Worm (Caenorhabditis elegans) whole organism, young adult: ENCODE results near the gene srg-34.

Experiments used
- B0019.2 ChIP-seq: fragments of 200-800 bp; sonication (Bioruptor generic); conservative IDR thresholded peaks from 2 replicates; pipeline ENCODE4 v1.3.6; 2022; ENCODE audit warnings: missing genetic modification reagents, missing genetic modification characterization, missing compliant biosample characterization
- B0336.3 ChIP-seq: fragments of 200-800 bp; sonication (Bioruptor generic); IDR thresholded peaks from 2 replicates; pipeline ENCODE4 v1.3.6; 2022; ENCODE audit warnings: missing genetic modification characterization, missing compliant biosample characterization
- F33H1.4 ChIP-seq: fragments of 200-800 bp; sonication (Bioruptor generic); IDR thresholded peaks from 2 replicates; pipeline ENCODE4 v1.3.6; 2022; ENCODE audit warnings: missing genetic modification reagents, missing genetic modification characterization, missing compliant biosample characterization
- F55B11.4 ChIP-seq: sonication (generic microtip); optimal IDR thresholded peaks from 2 replicates; lab custom pipeline; 2016; ENCODE audit warnings: missing compliant biosample characterization, missing genetic modification characterization, borderline replicate concordance; ENCODE audit not compliant: insufficient read depth
- F57A8.1 ChIP-seq: fragments of 200-800 bp; sonication (Bioruptor generic); optimal IDR thresholded peaks from 2 replicates; lab custom pipeline; 2018; ENCODE audit warnings: mild to moderate bottlenecking, missing genetic modification characterization, moderate library complexity, missing compliant biosample characterization
- K11D2.4 ChIP-seq: fragments of 200-800 bp; sonication (Bioruptor generic); IDR thresholded peaks from 2 replicates; pipeline ENCODE4 v1.3.6; 2022; ENCODE audit warnings: missing genetic modification reagents, missing genetic modification characterization, missing compliant biosample characterization
- T07F8.4 ChIP-seq: sonication (generic microtip); optimal IDR thresholded peaks from 2 replicates; lab custom pipeline; 2016; ENCODE audit warnings: mild to moderate bottlenecking, missing genetic modification characterization, moderate library complexity, missing compliant biosample characterization
- T26A5.8 ChIP-seq: sonication (generic microtip); optimal IDR thresholded peaks from 2 replicates; lab custom pipeline; 2016; ENCODE audit warnings: missing genetic modification characterization, missing compliant biosample characterization
- Y79H2A.3 ChIP-seq: fragments of 200-800 bp; sonication (Bioruptor generic); conservative IDR thresholded peaks from 2 replicates; pipeline ENCODE4 v1.3.6; 2022; ENCODE audit warnings: missing genetic modification reagents, missing genetic modification characterization, missing compliant biosample characterization
- aptf-2 ChIP-seq: fragments of 200-800 bp; sonication (Bioruptor generic); conservative IDR thresholded peaks from 2 replicates; pipeline ENCODE4 v1.3.6; 2022; ENCODE audit warnings: missing genetic modification reagents, missing genetic modification characterization, missing compliant biosample characterization
- attf-6 ChIP-seq: fragments of 200-800 bp; sonication (Bioruptor generic); IDR thresholded peaks from 2 replicates; pipeline ENCODE4 v1.3.6; 2022; ENCODE audit warnings: missing genetic modification reagents, missing genetic modification characterization, missing compliant biosample characterization
- bed-2 ChIP-seq: fragments of 200-800 bp; sonication (Bioruptor generic); IDR thresholded peaks from 2 replicates; pipeline ENCODE4 v1.3.6; 2022; ENCODE audit warnings: missing genetic modification reagents, missing genetic modification characterization, missing compliant biosample characterization
- ccch-3 ChIP-seq: fragments of 200-800 bp; sonication (Bioruptor generic); optimal IDR thresholded peaks from 2 replicates; lab custom pipeline; 2018; ENCODE audit warnings: mild to moderate bottlenecking, missing genetic modification characterization, missing compliant biosample characterization
- cebp-1 ChIP-seq, 2 experiments: fragments of 200-800 bp in 1 of 2; sonication (Bioruptor generic) in 1 of 2; sonication (generic microtip) in 1 of 2; IDR thresholded peaks in 1 of 2; optimal IDR thresholded peaks in 1 of 2; 2 replicates each; pipeline versions ENCODE4 v1.3.6 to Lab custom; 2017 to 2022; ENCODE audit warnings: missing compliant biosample characterization in 2 of 2, missing genetic modification characterization in 2 of 2, mild to moderate bottlenecking in 1 of 2, missing genetic modification reagents in 1 of 2, moderate library complexity in 1 of 2
- ceh-40 ChIP-seq: fragments of 200-800 bp; sonication (Bioruptor generic); IDR thresholded peaks from 2 replicates; pipeline ENCODE4 v1.3.6; 2022; ENCODE audit warnings: missing genetic modification characterization, missing compliant biosample characterization
- ceh-91 ChIP-seq: fragments of 200-800 bp; sonication (Bioruptor generic); IDR thresholded peaks from 2 replicates; pipeline ENCODE4 v1.3.6; 2022; ENCODE audit warnings: missing genetic modification reagents, missing genetic modification characterization, missing compliant biosample characterization
- die-1 ChIP-seq: sonication (generic microtip); optimal IDR thresholded peaks from 2 replicates; lab custom pipeline; 2016; ENCODE audit warnings: missing genotype, mild to moderate bottlenecking, missing genetic modification characterization, missing compliant biosample characterization
- dpff-1 ChIP-seq: sonication (generic microtip); optimal IDR thresholded peaks from 2 replicates; lab custom pipeline; 2017; ENCODE audit warnings: mild to moderate bottlenecking, missing genetic modification characterization, missing compliant biosample characterization
- dpl-1 ChIP-seq: fragments of 150-350 bp; optimal IDR thresholded peaks from 2 replicates; lab custom pipeline; 2014; ENCODE audit warnings: missing biosample characterization, missing genetic modification reagents, missing genetic modification characterization
- ekl-4 ChIP-seq: fragments of 200-800 bp; sonication (Bioruptor generic); IDR thresholded peaks from 2 replicates; pipeline ENCODE4 v1.3.6; 2022; ENCODE audit warnings: missing genetic modification reagents, missing genetic modification characterization, missing compliant biosample characterization
- hrde-1 ChIP-seq: sonication (generic microtip); optimal IDR thresholded peaks from 2 replicates; lab custom pipeline; 2016; ENCODE audit warnings: missing genetic modification characterization, mild to moderate bottlenecking, missing compliant biosample characterization, moderate library complexity, missing genotype, missing genetic modification reagents, borderline replicate concordance
- hsf-1 ChIP-seq: fragments of 200-800 bp; sonication (Bioruptor generic); IDR thresholded peaks from 2 replicates; pipeline ENCODE4 v1.3.6; 2022; ENCODE audit warnings: missing genetic modification reagents, missing genetic modification characterization, missing compliant biosample characterization
- lag-1 ChIP-seq: fragments of 200-800 bp; sonication (Bioruptor generic); IDR thresholded peaks from 2 replicates; pipeline ENCODE4 v1.3.6; 2022; ENCODE audit warnings: missing genetic modification reagents, missing genetic modification characterization, missing compliant biosample characterization
- let-526 ChIP-seq: fragments of 200-800 bp; sonication (Bioruptor generic); IDR thresholded peaks from 2 replicates; pipeline ENCODE4 v1.3.6; 2022; ENCODE audit warnings: missing genetic modification reagents, missing genetic modification characterization, missing compliant biosample characterization
- lin-40 ChIP-seq: sonication (generic microtip); optimal IDR thresholded peaks from 2 replicates; lab custom pipeline; 2016; ENCODE audit warnings: missing genetic modification characterization, mild to moderate bottlenecking, missing compliant biosample characterization, missing genotype, missing genetic modification reagents
- madf-10 ChIP-seq: sonication (generic microtip); optimal IDR thresholded peaks from 2 replicates; lab custom pipeline; 2016; ENCODE audit warnings: mild to moderate bottlenecking, missing genetic modification characterization, missing compliant biosample characterization
- nhr-80 ChIP-seq: sonication (generic microtip); optimal IDR thresholded peaks from 2 replicates; lab custom pipeline; 2016; ENCODE audit warnings: missing genetic modification characterization, missing compliant biosample characterization
- pbrm-1 ChIP-seq: fragments of 200-800 bp; sonication (Bioruptor generic); IDR thresholded peaks from 2 replicates; pipeline ENCODE4 v1.3.6; 2022; ENCODE audit warnings: missing genetic modification reagents, missing genetic modification characterization, missing compliant biosample characterization
- repo-1 ChIP-seq: sonication (generic microtip); optimal IDR thresholded peaks from 2 replicates; lab custom pipeline; 2017; ENCODE audit warnings: mild to moderate bottlenecking, missing genetic modification characterization, missing compliant biosample characterization
- rpc-1 ChIP-seq, 2 experiments: fragments of 150-350 bp in 1 of 2; sonication (generic microtip) in 1 of 2; optimal IDR thresholded peaks; 2 replicates each; lab custom pipeline; 2014 to 2018; ENCODE audit warnings: missing biosample characterization in 1 of 2, missing genetic modification characterization in 1 of 2, missing genetic modification reagents in 1 of 2, missing genotype in 1 of 2
- snpc-4 ChIP-seq, 5 experiments: fragments of 150-350 bp in 1 of 5; sonication (generic microtip) in 4 of 5; optimal IDR thresholded peaks; 2 replicates each; lab custom pipeline; 2014 to 2018; ENCODE audit warnings: missing genetic modification characterization in 5 of 5, missing biosample characterization in 3 of 5, antibody characterized with exemption in 2 of 5, mild to moderate bottlenecking in 2 of 5, missing compliant biosample characterization in 2 of 5, missing genotype in 2 of 5, moderate library complexity in 2 of 5, missing genetic modification reagents in 1 of 5
- somi-1 ChIP-seq: fragments of 200-800 bp; sonication (Bioruptor generic); optimal IDR thresholded peaks from 2 replicates; lab custom pipeline; 2018; ENCODE audit warnings: mild to moderate bottlenecking, missing genetic modification characterization, missing compliant biosample characterization
- sptf-2 ChIP-seq: fragments of 200-800 bp; sonication (Bioruptor generic); optimal IDR thresholded peaks from 2 replicates; lab custom pipeline; 2018; ENCODE audit warnings: mild to moderate bottlenecking, missing genetic modification characterization, missing compliant biosample characterization
- tlf-1 ChIP-seq: fragments of 200-800 bp; sonication (Bioruptor generic); optimal IDR thresholded peaks from 2 replicates; lab custom pipeline; 2018; ENCODE audit warnings: mild to moderate bottlenecking, missing genetic modification characterization, missing compliant biosample characterization
- ztf-3 ChIP-seq: fragments of 200-800 bp; sonication (Bioruptor generic); optimal IDR thresholded peaks from 2 replicates; lab custom pipeline; 2018; ENCODE audit warnings: mild to moderate bottlenecking, missing genetic modification characterization, missing compliant biosample characterization

srg-34 gene

DNA sequence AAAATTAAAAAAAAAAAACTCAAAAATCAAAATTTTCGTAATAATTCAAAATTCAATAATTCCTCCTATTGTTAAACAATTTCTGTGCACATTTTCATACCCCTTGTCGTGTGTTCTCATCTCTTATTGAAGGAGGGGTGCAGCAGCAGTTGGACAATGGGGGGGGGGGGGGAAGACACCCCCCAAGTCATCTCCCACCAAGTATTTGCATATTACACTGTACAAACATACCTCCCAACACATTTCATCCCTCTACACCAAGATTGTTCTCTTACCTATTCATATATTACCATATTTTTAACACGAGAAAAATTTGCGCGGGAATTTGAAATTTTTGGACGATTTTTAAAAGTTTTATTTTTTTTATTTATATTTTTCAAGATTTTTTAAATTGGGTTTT lies 31.6 kb upstream of the srg-34 start:
- TF ChIP-seq lin-40 (tag; lab: Kevin White, UChicago) (no peak), B0019.2 (GFP tag; lab: Robert Waterston, UW) (no peak), B0336.3 (GFP tag; lab: Robert Waterston, UW) (no peak), T26A5.8 (tag; lab: Kevin White, UChicago) (no peak), sptf-2 (GFP tag; lab: Kevin White, UChicago) (no peak), bed-2 (GFP tag; lab: Robert Waterston, UW) (no peak), dpl-1 (GFP tag; lab: Kevin White, UChicago) (no peak), ztf-3 (no peak), repo-1 (tag; lab: Kevin White, UChicago) (no peak), dpff-1 (tag; lab: Kevin White, UChicago) (no peak), ceh-91 (GFP tag; lab: Robert Waterston, UW) (no peak), rpc-1 (optimal IDR thresholded peaks at IDR 0.05; lab: Kevin White, UChicago) (no peak), rpc-1 (tag; optimal IDR thresholded peaks at IDR 0.05; lab: Kevin White, UChicago) (no peak), tlf-1 (GFP tag; lab: Kevin White, UChicago) (no peak), aptf-2 (GFP tag; lab: Robert Waterston, UW) (no peak), nhr-80 (tag; lab: Kevin White, UChicago) (no peak), madf-10 (tag; lab: Kevin White, UChicago) (no peak), let-526 (no peak), lag-1 (no peak), hsf-1 (GFP tag; lab: Robert Waterston, UW) (no peak)

DNA sequence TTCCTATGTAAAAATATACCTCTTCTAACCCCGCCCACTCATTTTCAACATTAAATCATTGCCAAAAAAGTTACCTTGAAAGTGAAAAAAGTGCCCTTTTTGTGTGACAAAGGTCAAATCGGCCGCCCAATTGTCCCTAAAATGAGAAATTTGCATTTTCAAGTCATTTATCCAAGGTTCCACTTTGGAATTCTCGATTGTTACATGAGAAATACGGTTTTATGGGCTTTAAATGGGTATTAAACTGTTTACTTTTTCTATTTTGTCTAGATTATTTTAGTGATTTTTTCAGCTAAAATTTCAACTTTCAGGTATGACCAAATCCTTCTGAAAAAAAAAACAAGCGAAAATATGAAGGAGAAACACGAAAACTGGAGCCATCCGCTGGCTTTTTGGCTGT lies 27.8 kb upstream of the srg-34 start, which contains the start of gene grdn-1:
grdn-1 (plus strand) TSS at position 301 of the 400 bp plus-strand sequence.
- TF ChIP-seq F55B11.4 (tag; lab: Kevin White, UChicago): no peak
- TF ChIP-seq ceh-91 (GFP tag; lab: Robert Waterston, UW): no peak
- TF ChIP-seq hrde-1 (tag; lab: Kevin White, UChicago): no peak
- TF ChIP-seq somi-1 (GFP tag; lab: Kevin White, UChicago): no peak
- no peak for TF ChIP-seq snpc-4 (GFP tag; optimal IDR thresholded peaks at IDR 0.05; lab: Kevin White, UChicago)
- no peak for TF ChIP-seq snpc-4 (tag; optimal IDR thresholded peaks at IDR 0.05; lab: Kevin White, UChicago)
- TF ChIP-seq F33H1.4 (GFP tag; lab: Robert Waterston, UW): no peak
- no peak for TF ChIP-seq pbrm-1 (GFP tag; lab: Robert Waterston, UW)
- no peak for TF ChIP-seq ceh-40 (GFP tag; lab: Robert Waterston, UW)
- no peak for TF ChIP-seq cebp-1 (GFP tag; IDR thresholded peaks at IDR 0.05; lab: Robert Waterston, UW)
- TF ChIP-seq cebp-1 (tag; optimal IDR thresholded peaks at IDR 0.05; lab: Kevin White, UChicago): no peak
- no peak for TF ChIP-seq T07F8.4
- no peak for TF ChIP-seq Y79H2A.3 (GFP tag; lab: Robert Waterston, UW)
- TF ChIP-seq die-1 (tag; lab: Kevin White, UChicago): no peak
- no peak for TF ChIP-seq attf-6 (GFP tag; lab: Robert Waterston, UW)
- no peak for TF ChIP-seq dpl-1 (GFP tag; lab: Kevin White, UChicago)
- TF ChIP-seq ccch-3 (GFP tag; lab: Kevin White, UChicago): no peak
- no peak for TF ChIP-seq dpff-1 (tag; lab: Kevin White, UChicago)

ce11 chrV:18589585-18589984 lies 24.9 kb upstream of the srg-34 start:
- TF ChIP-seq K11D2.4 (GFP tag; lab: Robert Waterston, UW) (no peak), F57A8.1 (GFP tag; lab: Kevin White, UChicago) (no peak), ekl-4 (GFP tag; lab: Robert Waterston, UW) (no peak), dpff-1 (tag; lab: Kevin White, UChicago) (no peak)
